Worm (Caenorhabditis elegans): ENCODE measurements around the gene dpy-26.

- TF ChIP-seq ces-1 (GFP tag; optimal IDR thresholded peaks at IDR 0.05) (no peak), unc-39 (tag; optimal IDR thresholded peaks at IDR 0.05) (no peak), mep-1 (tag; optimal IDR thresholded peaks at IDR 0.05) (no peak), nhr-12 (tag; optimal IDR thresholded peaks at IDR 0.05) (no peak), nhr-76 (tag; optimal IDR thresholded peaks at IDR 0.05) (no peak), ztf-11 (tag; optimal IDR thresholded peaks at IDR 0.05) (no peak), elt-3 (tag; optimal IDR thresholded peaks at IDR 0.05) (no peak), unc-62 (GFP tag; optimal IDR thresholded peaks at IDR 0.05) (no peak), lsy-2 (tag; optimal IDR thresholded peaks at IDR 0.05) (no peak), ceh-43 (GFP tag; optimal IDR thresholded peaks at IDR 0.05) (no peak), blmp-1 (tag; optimal IDR thresholded peaks at IDR 0.05) (no peak), mab-5 (tag; optimal IDR thresholded peaks at IDR 0.05) (no peak), elt-1 (tag; optimal IDR thresholded peaks at IDR 0.05; ENCODE audit: borderline replicate concordance, insufficient read depth) (no peak)
Observed at ce11 chrIV:12445463-12445934, 5.6 kb downstream of the dpy-26 start, which contains the start of gene C25G4.3.
